Worm (Caenorhabditis elegans) whole organism, L2 larva: ENCODE data around the gene C26F1.1.

Source experiments
- R02D3.7 ChIP-seq: fragments of 150-350 bp; optimal IDR thresholded peaks from 2 replicates; lab custom pipeline; 2014; ENCODE audit warnings: missing biosample characterization, missing genetic modification characterization
- ama-1 ChIP-seq: fragments of 150-350 bp; optimal IDR thresholded peaks from 2 replicates; lab custom pipeline; 2018; ENCODE audit warnings: inconsistent platforms
- lin-39 ChIP-seq: fragments of 150-350 bp; optimal IDR thresholded peaks from 2 replicates; lab custom pipeline; 2014; ENCODE audit warnings: missing biosample characterization, missing genetic modification reagents, missing genetic modification characterization
- mab-5 ChIP-seq: fragments of 150-350 bp; optimal IDR thresholded peaks from 2 replicates; lab custom pipeline; 2014; ENCODE audit warnings: missing biosample characterization, missing genetic modification characterization
- nhr-12 ChIP-seq: fragments of 150-350 bp; optimal IDR thresholded peaks from 2 replicates; lab custom pipeline; 2014; ENCODE audit warnings: missing biosample characterization, missing genetic modification characterization
- nhr-237 ChIP-seq: fragments of 150-350 bp; optimal IDR thresholded peaks from 2 replicates; lab custom pipeline; 2014; ENCODE audit warnings: missing biosample characterization, missing genetic modification characterization
- snpc-4 ChIP-seq: fragments of 150-350 bp; optimal IDR thresholded peaks from 2 replicates; lab custom pipeline; 2014; ENCODE audit warnings: missing biosample characterization, missing genetic modification characterization
- zag-1 ChIP-seq: fragments of 150-350 bp; optimal IDR thresholded peaks from 2 replicates; lab custom pipeline; 2014; ENCODE audit warnings: missing biosample characterization, missing genetic modification characterization

DNA sequence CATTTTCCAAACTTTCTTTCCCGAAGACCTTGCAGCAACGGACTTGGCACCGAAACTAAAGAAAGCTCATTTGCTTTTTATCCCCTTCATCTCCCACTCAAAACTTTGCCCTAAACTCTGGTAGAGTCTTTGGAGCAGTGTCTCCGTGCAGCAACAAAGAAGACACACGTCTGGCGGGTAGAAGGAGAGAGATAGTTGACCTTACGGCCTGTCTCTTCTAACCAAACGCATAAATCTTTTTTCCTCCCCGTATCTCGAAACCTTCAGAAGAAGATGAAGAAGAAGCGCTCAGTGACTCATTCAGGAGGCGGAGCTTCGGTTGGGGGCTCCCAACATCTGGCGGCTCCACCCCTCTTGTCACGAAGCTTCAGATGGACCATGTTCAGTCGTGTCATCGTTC is 41.1 kb downstream of the C26F1.1 start:
- TF ChIP-seq snpc-4 (tag; lab: Kevin White, UChicago) = no peak
- TF ChIP-seq R02D3.7 (tag; lab: Kevin White, UChicago) = no peak
- TF ChIP-seq nhr-12 (tag; lab: Kevin White, UChicago) = no peak
- no peak for TF ChIP-seq lin-39 (tag; lab: Kevin White, UChicago)
- no peak for TF ChIP-seq nhr-237 (tag; lab: Kevin White, UChicago)
- no peak for TF ChIP-seq mab-5 (tag; lab: Kevin White, UChicago)
- no peak for TF ChIP-seq ama-1 (lab: Kevin White, UChicago)
- no peak for TF ChIP-seq zag-1 (tag; lab: Kevin White, UChicago)
